Fruit fly (Drosophila melanogaster): ENCODE measurements around the gene mura.

Gene mura

DNA sequence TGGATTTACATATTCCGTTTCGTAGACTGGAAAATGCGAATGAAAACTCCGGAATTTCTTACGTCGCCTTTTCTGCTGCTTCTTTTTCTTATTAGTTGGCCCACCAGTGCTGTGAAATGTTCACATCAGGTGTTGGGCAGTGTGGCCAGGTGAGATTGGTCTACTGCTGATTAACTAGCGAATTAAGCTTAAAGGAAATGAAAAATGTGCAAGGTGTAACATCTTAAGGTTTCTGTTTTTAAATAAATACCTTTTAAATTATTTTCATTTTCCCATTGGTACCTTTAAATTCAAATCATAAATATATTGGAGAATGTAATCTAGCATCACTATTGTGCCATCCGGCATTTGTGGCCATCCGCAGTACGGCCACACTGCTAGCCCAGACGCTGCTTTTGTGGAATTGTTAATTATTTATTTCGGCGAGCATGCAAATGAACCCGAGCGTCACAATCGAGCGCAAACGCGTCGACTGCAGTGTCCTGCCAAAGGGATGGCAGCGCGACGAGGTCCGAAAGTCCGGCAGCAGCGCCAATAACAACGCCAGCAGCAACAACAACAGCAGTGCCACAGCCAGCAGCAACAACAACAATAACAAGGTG lies 7.9 kb upstream of the mura start, which contains the start of the genes AP-1mu and MBD-like (continued):
- no peak for TF ChIP-seq D19A (tag; optimal IDR thresholded peaks at IDR 0.05)
- TF ChIP-seq Ravus (GFP tag; IDR thresholded peaks at IDR 0.05) = no peak
- TF ChIP-seq CG11696 (GFP tag; IDR thresholded peaks at IDR 0.05) = no peak
- peak; percentile 95 for TF ChIP-seq Ets65A (GFP tag)
- peak in 1 of 2 experiments; percentile 65 for TF ChIP-seq Hr51 (GFP tag; optimal IDR thresholded peaks at IDR 0.05)
- peak; percentile 47; the same call in 2 of the 3 replicates for TF ChIP-seq B-H1 (GFP tag; IDR thresholded peaks at IDR 0.05)
- peak; percentile 6 for TF ChIP-seq CG7928 (GFP tag; optimal IDR thresholded peaks at IDR 0.05)
- peak; percentile 35; the same call in 1 of the 2 replicates for TF ChIP-seq ssp (GFP tag; IDR thresholded peaks at IDR 0.05)
- peak; percentile 53 for TF ChIP-seq Fer3 (tag; optimal IDR thresholded peaks at IDR 0.05)
- TF ChIP-seq salm (tag; optimal IDR thresholded peaks at IDR 0.05) = no peak
- TF ChIP-seq vvl (GFP tag; IDR thresholded peaks at IDR 0.05) = peak; percentile 75
- TF ChIP-seq CG5953 (GFP tag; IDR thresholded peaks at IDR 0.05) = no peak
- peak; percentile 47 for TF ChIP-seq CG3281 (GFP tag; optimal IDR thresholded peaks at IDR 0.05)
- no peak for TF ChIP-seq aop (GFP tag; IDR thresholded peaks at IDR 0.05)
- TF ChIP-seq CG6854 (GFP tag; optimal IDR thresholded peaks at IDR 0.05) = no peak
- TF ChIP-seq zfh2 (GFP tag; optimal IDR thresholded peaks at IDR 0.05) = peak; percentile 81
- TF ChIP-seq pita (GFP tag; optimal IDR thresholded peaks at IDR 0.05) = no peak
- peak; percentile 70 for TF ChIP-seq sug (tag; optimal IDR thresholded peaks at IDR 0.05)
- TF ChIP-seq CG11695 (GFP tag; IDR thresholded peaks at IDR 0.05) = no peak
- peak; percentile 68 for TF ChIP-seq pho (GFP tag; optimal IDR thresholded peaks at IDR 0.05)
- no peak for TF ChIP-seq CG7963 (GFP tag; IDR thresholded peaks at IDR 0.05; ENCODE audit: partially characterized antibody)
- no peak for TF ChIP-seq CG17568 (GFP tag; optimal IDR thresholded peaks at IDR 0.05)
- TF ChIP-seq dpn (GFP tag; optimal IDR thresholded peaks at IDR 0.05) = peak; percentile 62 to 75
- TF ChIP-seq grau (tag; optimal IDR thresholded peaks at IDR 0.05) = peak; percentile 69
- TF ChIP-seq CG14965 (GFP tag; optimal IDR thresholded peaks at IDR 0.05; ENCODE audit: borderline replicate concordance) = no peak
- 0 out of 2 replicates have a peak, but pooled peaks have one; percentile 16 for TF ChIP-seq dan (GFP tag; IDR thresholded peaks at IDR 0.05)
- TF ChIP-seq emc (GFP tag; optimal IDR thresholded peaks at IDR 0.05) = peak; percentile 1
- TF ChIP-seq Poxn (GFP tag; IDR thresholded peaks at IDR 0.05) = no peak
- TF ChIP-seq CG31224 (GFP tag; IDR thresholded peaks at IDR 0.05) = peak; percentile 49
- TF ChIP-seq CG11560 (tag; IDR thresholded peaks at IDR 0.05) = no peak
- peak; percentile 19 for TF ChIP-seq CG15479 (GFP tag; optimal IDR thresholded peaks at IDR 0.05)
- TF ChIP-seq CG9876 (GFP tag; optimal IDR thresholded peaks at IDR 0.05) = no peak
- TF ChIP-seq cato (GFP tag; optimal IDR thresholded peaks at IDR 0.05; ENCODE audit: borderline replicate concordance) = peak; percentile 27
- peak; percentile 89 for TF ChIP-seq gfzf (GFP tag; optimal IDR thresholded peaks at IDR 0.05)
- peak; percentile 2 for TF ChIP-seq p53 (GFP tag; optimal IDR thresholded peaks at IDR 0.05)
- peak; percentile 68 to 97 for TF ChIP-seq insv (GFP tag; optimal IDR thresholded peaks at IDR 0.05)
- peak; percentile 42 for TF ChIP-seq Oli (tag; optimal IDR thresholded peaks at IDR 0.05)
- TF ChIP-seq CG3995 (GFP tag; optimal IDR thresholded peaks at IDR 0.05) = peak; percentile 51
- TF ChIP-seq lola (GFP tag; optimal IDR thresholded peaks at IDR 0.05) = peak in 1 of 3 experiments; percentile 62
- TF ChIP-seq eve (GFP tag; optimal IDR thresholded peaks at IDR 0.05) = no peak
- TF ChIP-seq MBD-R2 (GFP tag; IDR thresholded peaks at IDR 0.05) = peak; percentile 81
- TF ChIP-seq Vsx1 (GFP tag; optimal IDR thresholded peaks at IDR 0.05) = no peak
- peak; percentile 11 for TF ChIP-seq CG13894 (tag; optimal IDR thresholded peaks at IDR 0.05)
- 0 out of 2 replicates have a peak, but pooled peaks have one; percentile 18 for TF ChIP-seq CG14014 (GFP tag; IDR thresholded peaks at IDR 0.05)
- TF ChIP-seq jigr1 (GFP tag; IDR thresholded peaks at IDR 0.05) = no peak
- TF ChIP-seq CG34376 (GFP tag; optimal IDR thresholded peaks at IDR 0.05) = peak; percentile 68
- peak; percentile 66 for TF ChIP-seq CG9215 (GFP tag; IDR thresholded peaks at IDR 0.05)
- TF ChIP-seq CG12659 (GFP tag; optimal IDR thresholded peaks at IDR 0.05) = peak; percentile 81
- TF ChIP-seq slou (GFP tag; optimal IDR thresholded peaks at IDR 0.05) = peak; percentile 45
- TF ChIP-seq Dip3 (GFP tag; optimal IDR thresholded peaks at IDR 0.05) = peak; percentile 68
